Worm (Caenorhabditis elegans) whole organism, young adult: ENCODE results near the gene clec-238.

Source experiments
- B0019.2 ChIP-seq: fragments of 200-800 bp; sonication (Bioruptor generic); conservative IDR thresholded peaks from 2 replicates; pipeline ENCODE4 v1.3.6; 2022; ENCODE audit warnings: missing genetic modification reagents, missing genetic modification characterization, missing compliant biosample characterization
- B0336.3 ChIP-seq: fragments of 200-800 bp; sonication (Bioruptor generic); IDR thresholded peaks from 2 replicates; pipeline ENCODE4 v1.3.6; 2022; ENCODE audit warnings: missing genetic modification characterization, missing compliant biosample characterization
- F33H1.4 ChIP-seq: fragments of 200-800 bp; sonication (Bioruptor generic); IDR thresholded peaks from 2 replicates; pipeline ENCODE4 v1.3.6; 2022; ENCODE audit warnings: missing genetic modification reagents, missing genetic modification characterization, missing compliant biosample characterization
- F57C9.4 ChIP-seq: sonication (generic microtip); optimal IDR thresholded peaks from 2 replicates; lab custom pipeline; 2017; ENCODE audit warnings: mild to moderate bottlenecking, missing genetic modification characterization, missing compliant biosample characterization
- K12H6.12 ChIP-seq: fragments of 200-800 bp; sonication (Bioruptor generic); optimal IDR thresholded peaks from 2 replicates; lab custom pipeline; 2018; ENCODE audit warnings: mild to moderate bottlenecking, missing genetic modification characterization, missing compliant biosample characterization
- Y53G8AR.9 ChIP-seq: fragments of 200-800 bp; sonication (Bioruptor generic); conservative IDR thresholded peaks from 2 replicates; pipeline ENCODE4 v1.3.6; 2022; ENCODE audit warnings: missing genetic modification reagents, missing genetic modification characterization, missing compliant biosample characterization
- Y79H2A.3 ChIP-seq: fragments of 200-800 bp; sonication (Bioruptor generic); conservative IDR thresholded peaks from 2 replicates; pipeline ENCODE4 v1.3.6; 2022; ENCODE audit warnings: missing genetic modification reagents, missing genetic modification characterization, missing compliant biosample characterization
- Y95B8A.8 ChIP-seq: fragments of 200-800 bp; sonication (Bioruptor generic); IDR thresholded peaks from 2 replicates; pipeline ENCODE4 v1.3.6; 2022; ENCODE audit warnings: missing genetic modification reagents, missing genetic modification characterization, missing compliant biosample characterization
- akir-1 ChIP-seq: fragments of 200-800 bp; sonication (Bioruptor generic); optimal IDR thresholded peaks from 2 replicates; lab custom pipeline; 2018; ENCODE audit warnings: mild to moderate bottlenecking, missing genetic modification characterization, moderate library complexity, missing compliant biosample characterization
- aptf-3 ChIP-seq: fragments of 200-800 bp; sonication (Bioruptor generic); IDR thresholded peaks from 2 replicates; pipeline ENCODE4 v1.3.6; 2022; ENCODE audit warnings: missing genetic modification characterization, missing compliant biosample characterization
- athp-1 ChIP-seq: sonication (generic microtip); optimal IDR thresholded peaks from 2 replicates; lab custom pipeline; 2017; ENCODE audit warnings: mild to moderate bottlenecking, missing genetic modification characterization, missing compliant biosample characterization
- attf-3 ChIP-seq: fragments of 200-800 bp; sonication (Bioruptor generic); conservative IDR thresholded peaks from 2 replicates; pipeline ENCODE4 v1.3.6; 2022; ENCODE audit warnings: missing genetic modification reagents, missing genetic modification characterization, missing compliant biosample characterization
- attf-6 ChIP-seq: fragments of 200-800 bp; sonication (Bioruptor generic); IDR thresholded peaks from 2 replicates; pipeline ENCODE4 v1.3.6; 2022; ENCODE audit warnings: missing genetic modification reagents, missing genetic modification characterization, missing compliant biosample characterization
- ceh-100 ChIP-seq: fragments of 200-800 bp; sonication (Bioruptor generic); IDR thresholded peaks from 2 replicates; pipeline ENCODE4 v1.3.6; 2022; ENCODE audit warnings: missing genetic modification reagents, missing genetic modification characterization, missing compliant biosample characterization
- ceh-40 ChIP-seq: fragments of 200-800 bp; sonication (Bioruptor generic); IDR thresholded peaks from 2 replicates; pipeline ENCODE4 v1.3.6; 2022; ENCODE audit warnings: missing genetic modification characterization, missing compliant biosample characterization
- ceh-58 ChIP-seq: fragments of 200-800 bp; sonication (Bioruptor generic); IDR thresholded peaks from 2 replicates; pipeline ENCODE4 v1.3.6; 2022; ENCODE audit warnings: missing genetic modification characterization, missing compliant biosample characterization
- ceh-79 ChIP-seq: sonication (generic microtip); optimal IDR thresholded peaks from 2 replicates; lab custom pipeline; 2017; ENCODE audit warnings: mild to moderate bottlenecking, missing genetic modification characterization, missing compliant biosample characterization
- chd-7 ChIP-seq: sonication (generic microtip); optimal IDR thresholded peaks from 2 replicates; lab custom pipeline; 2016; ENCODE audit warnings: mild to moderate bottlenecking, missing genetic modification characterization, moderate library complexity, missing compliant biosample characterization
- die-1 ChIP-seq: sonication (generic microtip); optimal IDR thresholded peaks from 2 replicates; lab custom pipeline; 2016; ENCODE audit warnings: missing genotype, mild to moderate bottlenecking, missing genetic modification characterization, missing compliant biosample characterization
- efl-1 ChIP-seq: fragments of 150-350 bp; optimal IDR thresholded peaks from 2 replicates; lab custom pipeline; 2014; ENCODE audit warnings: missing biosample characterization, missing genetic modification reagents, missing genetic modification characterization
- egl-18 ChIP-seq: fragments of 200-800 bp; sonication (Bioruptor generic); IDR thresholded peaks from 2 replicates; pipeline ENCODE4 v1.3.6; 2022; ENCODE audit warnings: missing genetic modification reagents, missing genetic modification characterization, missing compliant biosample characterization
- egl-44 ChIP-seq: fragments of 200-800 bp; sonication (Bioruptor generic); IDR thresholded peaks from 2 replicates; pipeline ENCODE4 v1.3.6; 2022; ENCODE audit warnings: missing genetic modification reagents, missing genetic modification characterization, missing compliant biosample characterization
- ekl-4 ChIP-seq: fragments of 200-800 bp; sonication (Bioruptor generic); IDR thresholded peaks from 2 replicates; pipeline ENCODE4 v1.3.6; 2022; ENCODE audit warnings: missing genetic modification reagents, missing genetic modification characterization, missing compliant biosample characterization
- hmg-20 ChIP-seq: fragments of 200-800 bp; sonication (Bioruptor generic); IDR thresholded peaks from 2 replicates; pipeline ENCODE4 v1.3.6; 2022; ENCODE audit warnings: missing genetic modification reagents, missing genetic modification characterization, missing compliant biosample characterization
- hrde-1 ChIP-seq: sonication (generic microtip); optimal IDR thresholded peaks from 2 replicates; lab custom pipeline; 2016; ENCODE audit warnings: missing genetic modification characterization, mild to moderate bottlenecking, missing compliant biosample characterization, moderate library complexity, missing genotype, missing genetic modification reagents, borderline replicate concordance
- lag-1 ChIP-seq: fragments of 200-800 bp; sonication (Bioruptor generic); IDR thresholded peaks from 2 replicates; pipeline ENCODE4 v1.3.6; 2022; ENCODE audit warnings: missing genetic modification reagents, missing genetic modification characterization, missing compliant biosample characterization
- lin-26 ChIP-seq: fragments of 200-800 bp; sonication (Bioruptor generic); IDR thresholded peaks from 2 replicates; pipeline ENCODE4 v1.3.6; 2022; ENCODE audit warnings: missing genetic modification reagents, missing genetic modification characterization, missing compliant biosample characterization
- lin-40 ChIP-seq: sonication (generic microtip); optimal IDR thresholded peaks from 2 replicates; lab custom pipeline; 2016; ENCODE audit warnings: missing genetic modification characterization, mild to moderate bottlenecking, missing compliant biosample characterization, missing genotype, missing genetic modification reagents
- lir-1 ChIP-seq: fragments of 200-800 bp; sonication (Bioruptor generic); conservative IDR thresholded peaks from 2 replicates; pipeline ENCODE4 v1.3.6; 2022; ENCODE audit warnings: missing genetic modification reagents, missing genetic modification characterization, missing compliant biosample characterization
- madf-10 ChIP-seq: sonication (generic microtip); optimal IDR thresholded peaks from 2 replicates; lab custom pipeline; 2016; ENCODE audit warnings: mild to moderate bottlenecking, missing genetic modification characterization, missing compliant biosample characterization
- mes-4 ChIP-seq: sonication (generic microtip); optimal IDR thresholded peaks from 2 replicates; lab custom pipeline; 2016; ENCODE audit warnings: missing genotype, missing genetic modification characterization, missing compliant biosample characterization
- nfya-1 ChIP-seq: sonication (generic microtip); optimal IDR thresholded peaks from 2 replicates; lab custom pipeline; 2017; ENCODE audit warnings: antibody characterized with exemption, missing compliant biosample characterization, missing genetic modification characterization, borderline replicate concordance; ENCODE audit not compliant: insufficient read depth
- nfyb-1 ChIP-seq: fragments of 200-800 bp; sonication (Bioruptor generic); IDR thresholded peaks from 2 replicates; pipeline ENCODE4 v1.3.6; 2022; ENCODE audit warnings: missing genetic modification reagents, missing genetic modification characterization, missing compliant biosample characterization
- nhr-120 ChIP-seq: fragments of 200-800 bp; sonication (Bioruptor generic); IDR thresholded peaks from 2 replicates; pipeline ENCODE4 v1.3.6; 2022; ENCODE audit warnings: missing genetic modification characterization, missing compliant biosample characterization
- nhr-179 ChIP-seq: sonication (generic microtip); optimal IDR thresholded peaks from 2 replicates; lab custom pipeline; 2016; ENCODE audit warnings: mild to moderate bottlenecking, missing genetic modification characterization, missing compliant biosample characterization
- nhr-80 ChIP-seq: sonication (generic microtip); optimal IDR thresholded peaks from 2 replicates; lab custom pipeline; 2016; ENCODE audit warnings: missing genetic modification characterization, missing compliant biosample characterization
- pbrm-1 ChIP-seq: fragments of 200-800 bp; sonication (Bioruptor generic); IDR thresholded peaks from 2 replicates; pipeline ENCODE4 v1.3.6; 2022; ENCODE audit warnings: missing genetic modification reagents, missing genetic modification characterization, missing compliant biosample characterization
- pha-4 ChIP-seq: fragments of 150-350 bp; sonication (generic microtip); optimal IDR thresholded peaks from 2 replicates; lab custom pipeline; 2014; ENCODE audit warnings: missing biosample characterization, missing genetic modification reagents, missing genetic modification characterization
- rcor-1 ChIP-seq: fragments of 200-800 bp; sonication (Bioruptor generic); IDR thresholded peaks from 2 replicates; pipeline ENCODE4 v1.3.6; 2022; ENCODE audit warnings: missing genetic modification reagents, missing genetic modification characterization, missing compliant biosample characterization
- sdz-38 ChIP-seq: sonication (generic microtip); optimal IDR thresholded peaks from 2 replicates; lab custom pipeline; 2016; ENCODE audit warnings: missing genotype, missing genetic modification characterization, missing compliant biosample characterization
- sea-2 ChIP-seq: fragments of 200-800 bp; sonication (Bioruptor generic); IDR thresholded peaks from 2 replicates; pipeline ENCODE4 v1.3.6; 2022; ENCODE audit warnings: missing genetic modification characterization, missing compliant biosample characterization
- snpc-1.3 ChIP-seq: sonication (generic microtip); optimal IDR thresholded peaks from 2 replicates; lab custom pipeline; 2017; ENCODE audit warnings: missing genetic modification characterization, mild to moderate bottlenecking, missing compliant biosample characterization, antibody characterized with exemption, moderate library complexity, missing genotype, missing genetic modification reagents; ENCODE audit not compliant: insufficient read depth
- snpc-4 ChIP-seq, 5 experiments: fragments of 150-350 bp in 1 of 5; sonication (generic microtip) in 4 of 5; optimal IDR thresholded peaks; 2 replicates each; lab custom pipeline; 2014 to 2018; ENCODE audit warnings: missing genetic modification characterization in 5 of 5, missing biosample characterization in 3 of 5, antibody characterized with exemption in 2 of 5, mild to moderate bottlenecking in 2 of 5, missing compliant biosample characterization in 2 of 5, missing genotype in 2 of 5, moderate library complexity in 2 of 5, missing genetic modification reagents in 1 of 5
- tbp1 ChIP-seq: fragments of 200-800 bp; sonication (Bioruptor generic); optimal IDR thresholded peaks from 2 replicates; lab custom pipeline; 2018; ENCODE audit warnings: mild to moderate bottlenecking, missing genetic modification characterization, missing compliant biosample characterization
- tlf-1 ChIP-seq: fragments of 200-800 bp; sonication (Bioruptor generic); optimal IDR thresholded peaks from 2 replicates; lab custom pipeline; 2018; ENCODE audit warnings: mild to moderate bottlenecking, missing genetic modification characterization, missing compliant biosample characterization
- zim-3 ChIP-seq: sonication (generic microtip); optimal IDR thresholded peaks from 2 replicates; lab custom pipeline; 2017; ENCODE audit warnings: mild to moderate bottlenecking, missing genetic modification characterization, moderate library complexity, missing compliant biosample characterization
- ztf-25 ChIP-seq: fragments of 200-800 bp; sonication (Bioruptor generic); IDR thresholded peaks from 2 replicates; pipeline ENCODE4 v1.3.6; 2022; ENCODE audit warnings: missing genetic modification reagents, missing genetic modification characterization, missing compliant biosample characterization
- ztf-26 ChIP-seq: sonication (generic microtip); optimal IDR thresholded peaks from 2 replicates; lab custom pipeline; 2017; ENCODE audit warnings: missing genetic modification characterization, missing compliant biosample characterization
- ztf-6 ChIP-seq: fragments of 200-800 bp; sonication (Bioruptor generic); IDR thresholded peaks from 2 replicates; pipeline ENCODE4 v1.3.6; 2022; ENCODE audit warnings: missing genetic modification reagents, missing genetic modification characterization, missing compliant biosample characterization

Gene clec-238

DNA sequence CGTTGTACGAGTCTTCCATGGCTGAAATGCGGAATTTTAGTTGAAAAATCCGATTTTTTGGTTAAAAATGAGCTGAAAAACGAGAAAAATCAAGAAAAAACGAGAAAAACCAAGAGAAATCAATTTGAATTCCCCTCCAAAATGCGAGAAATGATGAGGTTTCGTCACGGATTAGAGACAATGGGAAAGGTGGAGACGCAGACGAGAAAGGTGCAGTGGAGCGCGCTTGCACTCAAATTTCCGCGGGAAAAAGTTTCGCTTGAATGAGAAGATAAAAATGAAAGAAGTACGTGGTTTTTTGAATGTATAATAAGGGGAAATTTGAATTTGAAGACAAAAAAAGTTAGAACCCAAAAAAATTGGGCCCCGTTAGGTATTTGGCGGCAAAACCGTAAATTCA lies 14.1 kb downstream of the clec-238 start, which contains the start of gene efl-1 (continued):
- no peak for TF ChIP-seq ztf-25 (GFP tag; lab: Robert Waterston, UW)
- TF ChIP-seq rcor-1 (GFP tag; lab: Robert Waterston, UW): peak; percentile 87
- TF ChIP-seq hmg-20 (GFP tag; lab: Robert Waterston, UW): no peak
- TF ChIP-seq mes-4 (tag; lab: Kevin White, UChicago): no peak
- TF ChIP-seq Y95B8A.8 (GFP tag; lab: Robert Waterston, UW): 0 out of 2 replicates have a peak, but pooled peaks have one; percentile 71
- no peak for TF ChIP-seq nhr-120 (GFP tag; lab: Robert Waterston, UW)
- TF ChIP-seq pha-4: peak; percentile 82
- TF ChIP-seq egl-18 (GFP tag; lab: Robert Waterston, UW): no peak
- TF ChIP-seq ekl-4 (GFP tag; lab: Robert Waterston, UW): peak; percentile 83
- peak; percentile 76 for TF ChIP-seq athp-1 (tag; lab: Kevin White, UChicago)
- TF ChIP-seq die-1 (tag; lab: Kevin White, UChicago): no peak
- TF ChIP-seq ztf-26 (tag; lab: Kevin White, UChicago): peak; percentile 52
- no peak for TF ChIP-seq sdz-38 (tag; lab: Kevin White, UChicago)
- no peak for TF ChIP-seq lin-26 (GFP tag; lab: Robert Waterston, UW)
- TF ChIP-seq tlf-1 (GFP tag; lab: Kevin White, UChicago): peak; percentile 59
- TF ChIP-seq ztf-6 (GFP tag; lab: Robert Waterston, UW): no peak
- TF ChIP-seq egl-44 (GFP tag; lab: Robert Waterston, UW): no peak
- TF ChIP-seq ceh-100 (GFP tag; lab: Robert Waterston, UW): no peak
- TF ChIP-seq akir-1 (GFP tag; lab: Kevin White, UChicago): no peak
- TF ChIP-seq ceh-40 (GFP tag; lab: Robert Waterston, UW): no peak
- TF ChIP-seq snpc-4 (GFP tag; optimal IDR thresholded peaks at IDR 0.05; lab: Kevin White, UChicago): peak; percentile 70
- peak; percentile 61 to 94 (median 89) for TF ChIP-seq snpc-4 (tag; optimal IDR thresholded peaks at IDR 0.05; lab: Kevin White, UChicago)
- no peak for TF ChIP-seq sea-2 (GFP tag; lab: Robert Waterston, UW)
- TF ChIP-seq snpc-1.3 (tag; lab: Kevin White, UChicago): peak; percentile 49
- TF ChIP-seq nfyb-1 (GFP tag; lab: Robert Waterston, UW): peak; percentile 84
- TF ChIP-seq aptf-3 (GFP tag; lab: Robert Waterston, UW): no peak
- TF ChIP-seq B0336.3 (GFP tag; lab: Robert Waterston, UW): peak; percentile 67; the same call in 1 of the 2 replicates
- TF ChIP-seq F33H1.4 (GFP tag; lab: Robert Waterston, UW): 0 out of 2 replicates have a peak, but pooled peaks have one; percentile 35
- no peak for TF ChIP-seq efl-1 (GFP tag; lab: Kevin White, UChicago)
- peak; percentile 96 for TF ChIP-seq pbrm-1
- peak; percentile 20 for TF ChIP-seq madf-10 (tag; lab: Kevin White, UChicago)
- peak; percentile 87 for TF ChIP-seq lin-40 (tag; lab: Kevin White, UChicago)
- TF ChIP-seq Y53G8AR.9: peak; percentile 72; the same call in 1 of the 2 replicates
- TF ChIP-seq attf-3 (GFP tag; lab: Robert Waterston, UW): no peak
- TF ChIP-seq ceh-79 (tag; lab: Kevin White, UChicago): no peak
- TF ChIP-seq K12H6.12: peak; percentile 42
- no peak for TF ChIP-seq zim-3 (tag; lab: Kevin White, UChicago)
- TF ChIP-seq nhr-179 (tag; lab: Kevin White, UChicago): no peak
- no peak for TF ChIP-seq chd-7 (tag; lab: Kevin White, UChicago)
- TF ChIP-seq ceh-58 (GFP tag; lab: Robert Waterston, UW): no peak
- peak; percentile 68 for TF ChIP-seq tbp1 (GFP tag; lab: Kevin White, UChicago)
- peak; percentile 43; the same call in 1 of the 2 replicates for TF ChIP-seq lir-1 (GFP tag; lab: Robert Waterston, UW)
- TF ChIP-seq lag-1 (GFP tag; lab: Robert Waterston, UW): no peak
- TF ChIP-seq Y79H2A.3 (GFP tag; lab: Robert Waterston, UW): no peak
- no peak for TF ChIP-seq hrde-1 (tag; lab: Kevin White, UChicago)
- peak; percentile 96 for TF ChIP-seq attf-6
- no peak for TF ChIP-seq nfya-1
- TF ChIP-seq B0019.2: no peak
- no peak for TF ChIP-seq nhr-80 (tag; lab: Kevin White, UChicago)
- TF ChIP-seq F57C9.4 (tag; lab: Kevin White, UChicago): no peak
